Worm (Caenorhabditis elegans) whole organism, mixed stage, embryonic: ENCODE data around the gene K10D11.2.

Experiments
- lin-13 ChIP-seq: fragments of 150-350 bp; optimal IDR thresholded peaks from 2 replicates; lab custom pipeline; 2014; ENCODE audit warnings: missing biosample characterization, missing genetic modification characterization
- nhr-237 ChIP-seq: fragments of 150-350 bp; optimal IDR thresholded peaks from 2 replicates; lab custom pipeline; 2014; ENCODE audit warnings: missing biosample characterization, missing genetic modification characterization
- unc-39 ChIP-seq: fragments of 150-350 bp; optimal IDR thresholded peaks from 2 replicates; lab custom pipeline; 2014; ENCODE audit warnings: missing biosample characterization, missing genetic modification characterization

DNA sequence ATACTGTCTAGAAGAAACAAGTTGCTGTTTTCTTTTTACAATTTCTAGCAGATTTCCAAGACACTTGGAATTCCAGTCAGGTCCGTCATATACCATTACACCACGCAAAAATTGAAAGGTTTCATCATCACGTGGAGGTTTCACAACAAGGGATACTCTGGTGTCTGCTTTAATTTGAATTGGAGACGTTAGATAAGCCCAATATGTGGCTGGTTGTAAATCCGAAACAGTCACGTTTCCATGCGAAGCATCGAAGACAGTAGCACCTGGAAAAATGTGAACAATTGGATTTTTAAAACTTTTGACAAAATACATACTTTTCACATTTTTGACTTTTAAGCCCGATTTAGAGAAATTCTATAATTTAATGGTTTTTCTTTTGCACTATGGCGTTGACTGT lies 11.9 kb downstream of the K10D11.2 start:
- TF ChIP-seq unc-39 (tag; lab: Kevin White, UChicago): no peak
- TF ChIP-seq lin-13 (tag; lab: Kevin White, UChicago): no peak
- no peak for TF ChIP-seq nhr-237 (tag; lab: Kevin White, UChicago)
